Worm (Caenorhabditis elegans) whole organism, L3 larva: ENCODE measurements around the gene npr-5.

Source experiments
- ZK546.5 ChIP-seq: sonication (generic microtip); optimal IDR thresholded peaks from 2 replicates; lab custom pipeline; 2017; ENCODE audit warnings: missing biosample characterization, missing genetic modification characterization
- aly-2 ChIP-seq: fragments of 150-350 bp; optimal IDR thresholded peaks from 2 replicates; lab custom pipeline; 2014; ENCODE audit warnings: missing biosample characterization, missing genetic modification characterization
- ceh-28 ChIP-seq: fragments of 150-350 bp; optimal IDR thresholded peaks from 2 replicates; lab custom pipeline; 2014; ENCODE audit warnings: missing biosample characterization, missing genetic modification reagents, missing genetic modification characterization
- ceh-82 ChIP-seq: fragments of 150-350 bp; optimal IDR thresholded peaks from 2 replicates; lab custom pipeline; 2014; ENCODE audit warnings: missing biosample characterization, missing genetic modification characterization
- ceh-9 ChIP-seq: sonication (generic microtip); optimal IDR thresholded peaks from 2 replicates; lab custom pipeline; 2018; ENCODE audit warnings: missing biosample characterization, missing genetic modification characterization
- daf-12 ChIP-seq: fragments of 150-350 bp; optimal IDR thresholded peaks from 2 replicates; lab custom pipeline; 2014; ENCODE audit warnings: missing biosample characterization, missing genetic modification reagents, missing genetic modification characterization
- egl-27 ChIP-seq: sonication (generic microtip); optimal IDR thresholded peaks from 4 replicates; lab custom pipeline; 2017; ENCODE audit warnings: missing biosample characterization, missing genetic modification reagents, missing genetic modification characterization
- elt-1 ChIP-seq: fragments of 150-350 bp; optimal IDR thresholded peaks from 2 replicates; lab custom pipeline; 2014; ENCODE audit warnings: missing biosample characterization, missing genetic modification characterization
- elt-2 ChIP-seq: sonication (generic microtip); optimal IDR thresholded peaks from 2 replicates; lab custom pipeline; 2016; ENCODE audit warnings: missing genetic modification reagents, mild to moderate bottlenecking, missing genetic modification characterization, missing compliant biosample characterization
- elt-3 ChIP-seq, 3 experiments: fragments of 150-350 bp in 1 of 3; sonication (generic microtip) in 2 of 3; optimal IDR thresholded peaks; 2 replicates in 2 of 3; 4 replicates in 1 of 3; lab custom pipeline; 2014 to 2017; ENCODE audit warnings: missing biosample characterization in 3 of 3, missing genetic modification characterization in 3 of 3
- eor-1 ChIP-seq, 2 experiments: fragments of 150-350 bp; optimal IDR thresholded peaks; 2 replicates each; lab custom pipeline; 2014 to 2018; ENCODE audit warnings: missing biosample characterization in 2 of 2, missing genetic modification characterization in 2 of 2
- fkh-10 ChIP-seq: sonication (generic microtip); optimal IDR thresholded peaks from 2 replicates; lab custom pipeline; 2017; ENCODE audit warnings: missing biosample characterization, missing genetic modification reagents, missing genetic modification characterization
- fos-1 ChIP-seq: fragments of 150-350 bp; optimal IDR thresholded peaks from 2 replicates; lab custom pipeline; 2014; ENCODE audit warnings: missing biosample characterization, missing genetic modification characterization
- hmg-11 ChIP-seq: sonication (generic microtip); optimal IDR thresholded peaks from 2 replicates; lab custom pipeline; 2016; ENCODE audit warnings: missing genetic modification characterization, missing compliant biosample characterization
- jun-1 ChIP-seq: fragments of 150-350 bp; optimal IDR thresholded peaks from 2 replicates; lab custom pipeline; 2014; ENCODE audit warnings: missing biosample characterization, missing genetic modification reagents, missing genetic modification characterization
- lin-39 ChIP-seq: fragments of 150-350 bp; optimal IDR thresholded peaks from 2 replicates; lab custom pipeline; 2018; ENCODE audit warnings: missing biosample characterization, missing genetic modification reagents, missing genetic modification characterization
- mml-1 ChIP-seq: fragments of 150-350 bp; sonication (generic microtip); optimal IDR thresholded peaks from 3 replicates; lab custom pipeline; 2014; ENCODE audit warnings: missing biosample characterization, missing genetic modification characterization
- nfya-1 ChIP-seq: sonication (generic microtip); optimal IDR thresholded peaks from 2 replicates; lab custom pipeline; 2017; ENCODE audit warnings: missing genetic modification characterization, mild to moderate bottlenecking, missing compliant biosample characterization, antibody characterized with exemption, moderate library complexity; ENCODE audit not compliant: insufficient read depth
- nhr-11 ChIP-seq: fragments of 150-350 bp; optimal IDR thresholded peaks from 2 replicates; lab custom pipeline; 2014; ENCODE audit warnings: missing biosample characterization, missing genetic modification characterization
- nhr-23 ChIP-seq: fragments of 150-350 bp; optimal IDR thresholded peaks from 2 replicates; lab custom pipeline; 2014; ENCODE audit warnings: missing biosample characterization, missing genetic modification reagents, missing genetic modification characterization
- nhr-237 ChIP-seq: fragments of 150-350 bp; optimal IDR thresholded peaks from 2 replicates; lab custom pipeline; 2014; ENCODE audit warnings: missing biosample characterization, missing genetic modification characterization
- nhr-28 ChIP-seq: fragments of 150-350 bp; optimal IDR thresholded peaks from 2 replicates; lab custom pipeline; 2014; ENCODE audit warnings: missing biosample characterization, missing genetic modification characterization
- nhr-43 ChIP-seq: sonication (generic microtip); optimal IDR thresholded peaks from 2 replicates; lab custom pipeline; 2016; ENCODE audit warnings: mild to moderate bottlenecking, missing genetic modification characterization, missing compliant biosample characterization; ENCODE audit not compliant: poor library complexity, severe bottlenecking
- nhr-67 ChIP-seq: fragments of 150-350 bp; optimal IDR thresholded peaks from 2 replicates; lab custom pipeline; 2014; ENCODE audit warnings: missing biosample characterization, missing genetic modification characterization
- nhr-76 ChIP-seq: fragments of 150-350 bp; sonication (generic microtip); optimal IDR thresholded peaks from 5 replicates; lab custom pipeline; 2014; ENCODE audit warnings: missing biosample characterization, missing genetic modification characterization
- nhr-77 ChIP-seq: fragments of 150-350 bp; optimal IDR thresholded peaks from 2 replicates; lab custom pipeline; 2014; ENCODE audit warnings: missing biosample characterization, missing genetic modification characterization
- pha-4 ChIP-seq: fragments of 150-350 bp; optimal IDR thresholded peaks from 2 replicates; lab custom pipeline; 2014; ENCODE audit warnings: missing biosample characterization, missing genetic modification reagents, missing genetic modification characterization
- pqm-1 ChIP-seq: fragments of 150-350 bp; optimal IDR thresholded peaks from 2 replicates; lab custom pipeline; 2017; ENCODE audit warnings: missing biosample characterization, missing genetic modification characterization, inconsistent platforms
- skn-1 ChIP-seq: fragments of 150-350 bp; optimal IDR thresholded peaks from 2 replicates; lab custom pipeline; 2014; ENCODE audit warnings: missing biosample characterization, missing genetic modification characterization
- snpc-4 ChIP-seq: fragments of 150-350 bp; optimal IDR thresholded peaks from 2 replicates; lab custom pipeline; 2014; ENCODE audit warnings: missing biosample characterization, missing genetic modification characterization
- tbx-2 ChIP-seq: sonication (generic microtip); optimal IDR thresholded peaks from 2 replicates; lab custom pipeline; 2016; ENCODE audit warnings: mild to moderate bottlenecking, missing genetic modification characterization, missing compliant biosample characterization
- zag-1 ChIP-seq: fragments of 150-350 bp; optimal IDR thresholded peaks from 2 replicates; lab custom pipeline; 2014; ENCODE audit warnings: missing biosample characterization, missing genetic modification characterization
- ztf-11 ChIP-seq: fragments of 150-350 bp; optimal IDR thresholded peaks from 2 replicates; lab custom pipeline; 2014; ENCODE audit warnings: missing biosample characterization, missing genetic modification characterization

npr-5 gene

DNA sequence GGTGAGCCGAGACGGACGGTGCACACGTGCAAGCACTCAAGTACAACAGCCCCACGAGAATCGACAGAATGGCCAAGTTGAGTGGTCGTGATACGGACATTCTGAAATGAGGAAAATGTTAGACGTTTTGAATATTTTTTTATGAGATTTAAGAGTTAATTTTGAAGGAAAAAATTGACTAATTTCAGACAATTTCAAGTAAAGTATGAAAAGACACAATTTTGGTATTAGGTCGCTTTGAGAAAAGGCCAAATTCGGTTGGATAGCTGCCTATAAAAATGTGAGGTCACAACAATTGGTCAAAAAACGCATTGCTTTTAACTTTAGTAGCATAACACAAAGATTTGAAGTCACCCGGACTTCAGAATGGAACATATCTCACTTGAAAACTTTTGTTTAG is 8.7 kb downstream of the npr-5 start, which contains the start of gene nlp-70:
TSS of gene nlp-70 (minus strand) at position 101 of the 400 bp plus-strand sequence.
- no peak for TF ChIP-seq aly-2
- TF ChIP-seq eor-1 (tag; optimal IDR thresholded peaks at IDR 0.05; lab: Kevin White, UChicago) = no peak
- TF ChIP-seq nhr-11 (tag; lab: Kevin White, UChicago) = no peak
- TF ChIP-seq daf-12 (tag; lab: Kevin White, UChicago) = no peak
- no peak for TF ChIP-seq ceh-82
- no peak for TF ChIP-seq skn-1 (tag; lab: Kevin White, UChicago)
- TF ChIP-seq nfya-1 = no peak
- TF ChIP-seq ceh-28 = no peak
- no peak for TF ChIP-seq jun-1 (tag; lab: Kevin White, UChicago)
- no peak for TF ChIP-seq mml-1 (tag; lab: Kevin White, UChicago)
- TF ChIP-seq nhr-43 (tag; lab: Kevin White, UChicago) = no peak
- no peak for TF ChIP-seq fos-1 (tag; lab: Kevin White, UChicago)
- TF ChIP-seq pqm-1 (tag; lab: Kevin White, UChicago) = no peak
- no peak for TF ChIP-seq nhr-23 (tag; lab: Kevin White, UChicago)
- no peak for TF ChIP-seq nhr-28 (tag; lab: Kevin White, UChicago)
- no peak for TF ChIP-seq ztf-11 (tag; lab: Kevin White, UChicago)
- TF ChIP-seq elt-1 (tag; lab: Kevin White, UChicago) = no peak
- TF ChIP-seq snpc-4 (tag; lab: Kevin White, UChicago) = no peak
- no peak for TF ChIP-seq nhr-77

DNA sequence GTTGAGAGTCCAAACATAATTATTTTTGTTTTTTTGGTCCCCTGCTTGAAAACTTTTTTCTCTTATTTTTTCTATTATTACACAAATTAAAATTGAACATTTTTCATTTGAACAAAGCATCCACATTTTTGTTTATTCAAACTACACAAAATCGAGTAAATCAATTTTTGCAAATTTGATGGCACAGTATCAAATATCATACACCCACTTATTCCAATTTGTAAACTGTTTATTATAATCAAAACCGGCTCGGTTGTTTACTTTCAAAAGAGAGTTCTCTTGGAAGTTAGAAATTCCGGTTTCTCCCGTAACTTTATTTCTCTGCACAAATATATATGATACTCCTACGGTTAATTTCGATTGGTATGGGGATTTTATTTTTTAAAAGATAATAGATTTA is 13.5 kb downstream of the npr-5 start, which contains the start of gene lgc-26:
TSS of gene lgc-26 (plus strand) at position 301 of the 400 bp plus-strand sequence.
- TF ChIP-seq ceh-82 = no peak
- TF ChIP-seq daf-12 (tag; lab: Kevin White, UChicago) = no peak
- TF ChIP-seq nhr-43 (tag; lab: Kevin White, UChicago) = no peak
- no peak for TF ChIP-seq ztf-11 (tag; lab: Kevin White, UChicago)
- TF ChIP-seq ceh-9 (tag; lab: Kevin White, UChicago) = no peak
- TF ChIP-seq elt-2 (tag; lab: Kevin White, UChicago) = no peak
- TF ChIP-seq egl-27 = no peak
- TF ChIP-seq eor-1 (tag; optimal IDR thresholded peaks at IDR 0.05; lab: Kevin White, UChicago) = no peak
- TF ChIP-seq nhr-237 = no peak
- TF ChIP-seq zag-1 (tag; lab: Kevin White, UChicago) = no peak
- no peak for TF ChIP-seq skn-1 (tag; lab: Kevin White, UChicago)
- no peak for TF ChIP-seq pqm-1 (tag; lab: Kevin White, UChicago)
- TF ChIP-seq elt-1 (tag; lab: Kevin White, UChicago) = no peak
- no peak for TF ChIP-seq mml-1 (tag; lab: Kevin White, UChicago)
- no peak for TF ChIP-seq ZK546.5
- TF ChIP-seq elt-3 (tag; optimal IDR thresholded peaks at IDR 0.05; lab: Kevin White, UChicago) = no peak
- TF ChIP-seq aly-2 = no peak
- TF ChIP-seq tbx-2 = no peak

DNA sequence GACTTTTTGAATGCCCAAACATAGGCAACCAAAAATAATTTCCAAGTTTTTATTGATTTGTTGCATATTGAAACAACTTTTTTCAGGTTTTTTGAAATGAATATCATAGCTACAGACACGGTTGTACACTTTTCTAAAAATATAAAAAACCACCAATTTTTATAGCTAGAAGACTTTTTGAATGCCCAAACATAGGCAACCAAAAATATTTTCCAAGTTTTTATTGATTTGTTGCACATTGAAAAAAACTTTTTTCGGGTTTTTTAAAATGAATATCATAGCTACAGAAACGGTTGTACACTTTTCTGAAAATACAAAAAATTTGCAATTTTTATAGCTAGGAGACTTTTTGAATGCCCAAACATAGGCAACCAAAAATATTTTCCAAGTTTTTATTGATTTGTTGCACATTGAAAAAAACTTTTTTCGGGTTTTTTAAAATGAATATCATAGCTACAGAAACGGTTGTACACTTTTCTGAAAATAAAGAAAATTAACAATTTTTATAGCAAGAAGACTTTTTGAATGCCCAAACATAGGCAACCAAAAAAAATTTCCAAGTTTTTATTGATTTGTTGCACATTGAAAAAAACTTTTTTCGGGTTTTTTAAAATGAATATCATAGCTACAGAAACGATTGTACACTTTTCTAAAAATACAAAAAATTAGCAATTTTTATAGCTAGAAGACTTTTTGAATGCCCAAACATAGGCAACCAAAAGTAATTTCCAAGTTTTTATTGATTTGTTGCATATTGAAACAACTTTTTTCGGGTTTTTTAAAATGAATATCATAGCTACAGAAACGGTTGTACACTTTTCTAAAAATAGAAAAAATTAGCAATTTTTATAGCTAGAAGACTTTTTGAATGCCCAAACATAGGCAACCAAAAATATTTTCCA is 16.2 kb downstream of the npr-5 start:
- TF ChIP-seq daf-12 (tag; lab: Kevin White, UChicago) (peak; percentile 20), nhr-76 (peak; percentile 32), nhr-67 (tag; lab: Kevin White, UChicago) (peak; percentile 8), fos-1 (tag; lab: Kevin White, UChicago) (peak; percentile 8), fkh-10 (GFP tag; lab: Kevin White, UChicago) (peak; percentile 86)

DNA sequence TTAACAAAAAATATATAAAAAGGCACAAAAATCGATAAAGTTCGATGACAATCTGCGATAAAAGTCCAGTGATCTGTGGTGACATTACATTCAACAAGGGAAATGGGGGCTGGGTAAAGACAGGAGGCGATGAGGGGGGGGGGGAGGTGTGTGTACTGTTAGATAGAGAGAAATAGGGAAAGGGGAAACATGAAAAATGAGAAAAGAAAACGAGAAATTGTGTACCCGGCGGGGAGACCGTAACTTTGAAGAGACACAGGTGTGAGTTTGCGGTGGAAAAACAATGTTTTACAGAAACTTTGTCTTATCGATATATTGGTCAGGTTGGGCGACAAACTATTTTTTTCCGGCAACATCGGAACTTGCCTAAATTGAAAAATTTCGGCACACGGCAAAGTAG is 21.2 kb downstream of the npr-5 start:
- TF ChIP-seq lin-39 (tag; lab: Kevin White, UChicago) (no peak), pha-4 (tag; lab: Kevin White, UChicago) (peak; percentile 53), hmg-11 (tag; lab: Kevin White, UChicago) (peak; percentile 4)
